Fruit fly (Drosophila melanogaster): ENCODE data around the gene Tmf.

Tmf gene

DNA sequence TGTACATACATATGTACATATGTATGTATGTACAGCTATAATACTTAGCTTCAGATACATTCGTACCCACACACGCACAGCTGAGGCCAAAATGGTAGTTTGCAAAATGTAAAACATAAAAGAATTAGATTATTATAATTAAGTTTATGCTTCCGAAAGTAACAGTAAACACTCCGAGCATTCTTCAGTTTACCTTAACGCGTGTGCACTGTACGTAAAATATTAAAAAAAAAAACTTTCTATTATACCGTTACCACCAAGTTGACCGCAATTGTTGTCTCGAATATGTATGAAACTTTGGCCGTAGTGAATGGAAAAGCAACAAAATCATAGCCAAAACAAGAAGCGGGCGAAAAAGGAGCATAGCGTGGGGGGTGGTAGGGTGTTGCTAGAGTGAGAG is 10.4 kb downstream of the Tmf start (continued):
- no peak for TF ChIP-seq CG7745 (tag; optimal IDR thresholded peaks at IDR 0.05)
- peak; percentile 0 for TF ChIP-seq her (GFP tag; optimal IDR thresholded peaks at IDR 0.05)
- TF ChIP-seq sqz (GFP tag; optimal IDR thresholded peaks at IDR 0.05) = peak; percentile 69
- TF ChIP-seq Gsc (GFP tag; IDR thresholded peaks at IDR 0.05) = no peak; the same call in 1 of the 2 replicates
- peak; percentile 65 for TF ChIP-seq seq (GFP tag; IDR thresholded peaks at IDR 0.05)
- TF ChIP-seq CG16815 (GFP tag; optimal IDR thresholded peaks at IDR 0.05) = peak; percentile 60
- TF ChIP-seq CG7271 (tag; optimal IDR thresholded peaks at IDR 0.05) = peak; percentile 2
- peak; percentile 44 for TF ChIP-seq slou (GFP tag; optimal IDR thresholded peaks at IDR 0.05)
- no peak for TF ChIP-seq knrl (GFP tag; IDR thresholded peaks at IDR 0.05; ENCODE audit: partially characterized antibody)
- TF ChIP-seq lbe (GFP tag; optimal IDR thresholded peaks at IDR 0.05) = peak; percentile 36
- TF ChIP-seq CG10431 (GFP tag; optimal IDR thresholded peaks at IDR 0.05) = peak; percentile 3
- no peak for TF ChIP-seq hb (GFP tag; IDR thresholded peaks at IDR 0.05; ENCODE audit: partially characterized antibody)
- TF ChIP-seq CG11247 (GFP tag; IDR thresholded peaks at IDR 0.05) = peak; percentile 76
- TF ChIP-seq CG11695 (GFP tag; IDR thresholded peaks at IDR 0.05) = peak; percentile 92
- peak; percentile 79 for TF ChIP-seq CG15514 (GFP tag; optimal IDR thresholded peaks at IDR 0.05)
- TF ChIP-seq CG7963 (GFP tag; IDR thresholded peaks at IDR 0.05; ENCODE audit: partially characterized antibody) = no peak
- peak; percentile 51 for TF ChIP-seq zen (tag; optimal IDR thresholded peaks at IDR 0.05)
- TF ChIP-seq CoRest (tag; optimal IDR thresholded peaks at IDR 0.05) = peak; percentile 82
- no peak for TF ChIP-seq inv (GFP tag; IDR thresholded peaks at IDR 0.05; ENCODE audit: partially characterized antibody)
- TF ChIP-seq sc (optimal IDR thresholded peaks at IDR 0.05) = no peak
- peak; percentile 57 for TF ChIP-seq sc (GFP tag; optimal IDR thresholded peaks at IDR 0.05)
- peak; percentile 8 for TF ChIP-seq Sry-δ (GFP tag; optimal IDR thresholded peaks at IDR 0.05)
- peak; percentile 78 for TF ChIP-seq CG32772 (GFP tag; IDR thresholded peaks at IDR 0.05)
- no peak for TF ChIP-seq bigmax (GFP tag; optimal IDR thresholded peaks at IDR 0.05)
- no peak for TF ChIP-seq tna (GFP tag; IDR thresholded peaks at IDR 0.05; ENCODE audit: partially characterized antibody)
- peak; percentile 78 for TF ChIP-seq CG6813 (GFP tag; optimal IDR thresholded peaks at IDR 0.05)
- TF ChIP-seq CG8359 (GFP tag; optimal IDR thresholded peaks at IDR 0.05; ENCODE audit: borderline replicate concordance) = peak; percentile 40
- peak; percentile 84 for TF ChIP-seq zfh1 (GFP tag; IDR thresholded peaks at IDR 0.05)
- no peak for TF ChIP-seq Hr39 (optimal IDR thresholded peaks at IDR 0.05)
- TF ChIP-seq slbo (GFP tag; IDR thresholded peaks at IDR 0.05) = peak; percentile 84
- TF ChIP-seq dmrt11E (tag; optimal IDR thresholded peaks at IDR 0.05) = peak; percentile 73
- TF ChIP-seq CG12104 (GFP tag; optimal IDR thresholded peaks at IDR 0.05) = peak; percentile 69
- peak; percentile 74 for TF ChIP-seq Side (GFP tag; optimal IDR thresholded peaks at IDR 0.05)
- TF ChIP-seq CG11696 (GFP tag; IDR thresholded peaks at IDR 0.05) = peak; percentile 97
- TF ChIP-seq dmrt99B (tag; optimal IDR thresholded peaks at IDR 0.05) = peak; percentile 90
- TF ChIP-seq CG16813 (GFP tag; IDR thresholded peaks at IDR 0.05; ENCODE audit: partially characterized antibody) = no peak
- peak; percentile 59 for TF ChIP-seq croc (GFP tag; conservative IDR thresholded peaks at IDR 0.05)
- peak; percentile 65 for TF ChIP-seq mam (GFP tag; optimal IDR thresholded peaks at IDR 0.05)
- TF ChIP-seq aop (GFP tag; IDR thresholded peaks at IDR 0.05) = peak; percentile 37; the same call in 1 of the 2 replicates
- no peak for TF ChIP-seq CG17912 (GFP tag; optimal IDR thresholded peaks at IDR 0.05)
- no peak for TF ChIP-seq HLH4C (GFP tag; IDR thresholded peaks at IDR 0.05; ENCODE audit: partially characterized antibody)
- TF ChIP-seq CG33557 (GFP tag; optimal IDR thresholded peaks at IDR 0.05) = no peak
- peak; percentile 87 for TF ChIP-seq grau (tag; optimal IDR thresholded peaks at IDR 0.05)
- no peak for TF ChIP-seq Atf3 (GFP tag; optimal IDR thresholded peaks at IDR 0.05)
- peak; percentile 70 for TF ChIP-seq Bteb2 (GFP tag; optimal IDR thresholded peaks at IDR 0.05)
- TF ChIP-seq CG8944 (GFP tag; optimal IDR thresholded peaks at IDR 0.05) = peak; percentile 23
- TF ChIP-seq row (GFP tag; IDR thresholded peaks at IDR 0.05) = peak; percentile 91
- TF ChIP-seq E2f1 (GFP tag; IDR thresholded peaks at IDR 0.05) = peak; percentile 74
- no peak for TF ChIP-seq da (GFP tag; optimal IDR thresholded peaks at IDR 0.05)
- TF ChIP-seq CG14014 (GFP tag; IDR thresholded peaks at IDR 0.05) = peak; percentile 62; the same call in 1 of the 2 replicates
- peak; percentile 81 for TF ChIP-seq CG4424 (GFP tag; optimal IDR thresholded peaks at IDR 0.05)

All from whole organism, embryonic.